Fruit fly (Drosophila melanogaster) whole organism, embryonic: ENCODE results near the gene CG4456.

Experiments
- Atf6 ChIP-seq: fragments of 200-800 bp; sonication (Bioruptor generic); IDR thresholded peaks from 2 replicates; pipeline ENCODE4 v1.3.6; 2022; ENCODE audit warnings: missing biosample characterization, missing genetic modification characterization
- CG11398 ChIP-seq: fragments of 200-800 bp; sonication (Bioruptor generic); optimal IDR thresholded peaks from 2 replicates; lab custom pipeline; 2016; ENCODE audit warnings: missing biosample characterization, missing genetic modification characterization
- CG11504 ChIP-seq: fragments of 200-800 bp; sonication (Bioruptor generic); optimal IDR thresholded peaks from 3 replicates; lab custom pipeline; 2019; ENCODE audit warnings: missing biosample characterization, mild to moderate bottlenecking, missing genetic modification characterization, moderate library complexity
- CG12071 ChIP-seq: fragments of 200-800 bp; sonication (Bioruptor generic); optimal IDR thresholded peaks from 3 replicates; lab custom pipeline; 2018; ENCODE audit warnings: missing biosample characterization, mild to moderate bottlenecking, missing genetic modification characterization
- CG12744 ChIP-seq: fragments of 200-800 bp; sonication (Bioruptor generic); optimal IDR thresholded peaks from 2 replicates; lab custom pipeline; 2016; ENCODE audit warnings: missing biosample characterization, missing genetic modification characterization
- CG13123 ChIP-seq: fragments of 200-800 bp; sonication (Bioruptor generic); optimal IDR thresholded peaks from 2 replicates; lab custom pipeline; 2016; ENCODE audit warnings: missing biosample characterization, missing genetic modification characterization
- CG13287 ChIP-seq: fragments of 200-800 bp; sonication (Bioruptor generic); IDR thresholded peaks from 2 replicates; pipeline ENCODE4 v1.3.6; 2022; ENCODE audit warnings: missing biosample characterization, missing genetic modification characterization; ENCODE audit not compliant: partially characterized antibody
- CG13624 ChIP-seq: fragments of 200-800 bp; sonication (Bioruptor generic); optimal IDR thresholded peaks from 2 replicates; lab custom pipeline; 2016; ENCODE audit warnings: missing biosample characterization, missing genetic modification characterization
- CG14050 ChIP-seq: fragments of 200-800 bp; sonication (Bioruptor generic); IDR thresholded peaks from 3 replicates; pipeline ENCODE4 v1.3.6; 2022; ENCODE audit warnings: missing biosample characterization, missing genetic modification characterization
- CG15269 ChIP-seq: fragments of 200-800 bp; sonication (Bioruptor generic); optimal IDR thresholded peaks from 2 replicates; lab custom pipeline; 2018; ENCODE audit warnings: missing biosample characterization, mild to moderate bottlenecking, missing genetic modification characterization, moderate library complexity
- CG16779 ChIP-seq: fragments of 200-800 bp; sonication (Bioruptor generic); IDR thresholded peaks from 2 replicates; pipeline ENCODE4 v1.3.6; 2022; ENCODE audit warnings: missing biosample characterization, missing genetic modification characterization
- CG17385 ChIP-seq: fragments of 200-800 bp; sonication (Bioruptor generic); optimal IDR thresholded peaks from 3 replicates; lab custom pipeline; 2018; ENCODE audit warnings: missing biosample characterization, mild to moderate bottlenecking, missing genetic modification characterization
- CG17568 ChIP-seq: fragments of 200-800 bp; sonication (Bioruptor generic); optimal IDR thresholded peaks from 2 replicates; lab custom pipeline; 2018; ENCODE audit warnings: missing biosample characterization, mild to moderate bottlenecking, missing genetic modification characterization, moderate library complexity
- CG2712 ChIP-seq: fragments of 200-800 bp; optimal IDR thresholded peaks from 3 replicates; lab custom pipeline; 2019; ENCODE audit warnings: missing biosample characterization, mild to moderate bottlenecking, missing genetic modification characterization, moderate library complexity
- CG32767 ChIP-seq: fragments of 200-800 bp; sonication (Bioruptor generic); IDR thresholded peaks from 2 replicates; pipeline ENCODE4 v1.3.6; 2022; ENCODE audit warnings: missing biosample characterization, missing genetic modification characterization
- CG4328 ChIP-seq: fragments of 200-800 bp; sonication (Bioruptor generic); optimal IDR thresholded peaks from 3 replicates; lab custom pipeline; 2017; ENCODE audit warnings: missing biosample characterization, missing genetic modification reagents, missing genetic modification characterization
- CG4424 ChIP-seq: fragments of 200-800 bp; sonication (Bioruptor generic); optimal IDR thresholded peaks from 3 replicates; lab custom pipeline; 2016; ENCODE audit warnings: missing biosample characterization, missing genetic modification characterization
- CG4617 ChIP-seq: fragments of 200-800 bp; sonication (Bioruptor generic); optimal IDR thresholded peaks from 3 replicates; lab custom pipeline; 2016; ENCODE audit warnings: missing biosample characterization, missing genetic modification characterization, borderline replicate concordance
- CG4820 ChIP-seq: fragments of 200-800 bp; sonication (Bioruptor generic); optimal IDR thresholded peaks from 3 replicates; lab custom pipeline; 2016; ENCODE audit warnings: missing biosample characterization, missing genetic modification characterization
- CG6813 ChIP-seq: fragments of 200-800 bp; sonication (Bioruptor generic); optimal IDR thresholded peaks from 2 replicates; lab custom pipeline; 2017; ENCODE audit warnings: missing biosample characterization, missing genetic modification characterization, mild to moderate bottlenecking, moderate library complexity, missing genetic modification reagents
- D19A ChIP-seq: fragments of 200-800 bp; optimal IDR thresholded peaks from 3 replicates; lab custom pipeline; 2019; ENCODE audit warnings: missing biosample characterization, mild to moderate bottlenecking, missing genetic modification characterization, moderate library complexity
- Dip2 ChIP-seq: fragments of 200-800 bp; sonication (Bioruptor generic); IDR thresholded peaks from 2 replicates; pipeline ENCODE4 v1.3.6; 2022; ENCODE audit warnings: missing biosample characterization, missing genetic modification characterization
- HmgZ ChIP-seq: fragments of 200-800 bp; sonication (Bioruptor generic); optimal IDR thresholded peaks from 2 replicates; lab custom pipeline; 2018; ENCODE audit warnings: missing biosample characterization, mild to moderate bottlenecking, missing genetic modification characterization
- Med ChIP-seq: fragments of 200-800 bp; sonication (Bioruptor generic); peaks from one replicate; lab custom pipeline; 2016; ENCODE audit warnings: missing biosample characterization, missing genetic modification characterization, mild to moderate bottlenecking, inconsistent platforms, moderate library complexity
- Nf-YA ChIP-seq: fragments of 200-800 bp; sonication (Bioruptor generic); IDR thresholded peaks from 2 replicates; pipeline ENCODE4 v1.3.6; 2022; ENCODE audit warnings: missing biosample characterization, missing genetic modification characterization
- Nf-YC ChIP-seq: fragments of 200-800 bp; optimal IDR thresholded peaks from 3 replicates; lab custom pipeline; 2019; ENCODE audit warnings: missing biosample characterization, mild to moderate bottlenecking, missing genetic modification characterization, moderate library complexity
- Taf1 ChIP-seq: fragments of 200-800 bp; sonication (Bioruptor generic); IDR thresholded peaks from 2 replicates; pipeline ENCODE4 v1.3.6; 2022; ENCODE audit warnings: missing biosample characterization, missing genetic modification characterization
- ac ChIP-seq: fragments of 200-800 bp; sonication (Bioruptor generic); optimal IDR thresholded peaks from 3 replicates; lab custom pipeline; 2017; ENCODE audit warnings: missing biosample characterization, mild to moderate bottlenecking, missing genetic modification characterization
- amos ChIP-seq: fragments of 200-800 bp; sonication (Bioruptor generic); IDR thresholded peaks from 2 replicates; pipeline ENCODE4 v1.3.6; 2022; ENCODE audit warnings: missing biosample characterization, missing genetic modification characterization; ENCODE audit not compliant: partially characterized antibody
- bbx ChIP-seq: fragments of 200-800 bp; sonication (Bioruptor generic); IDR thresholded peaks from 2 replicates; pipeline ENCODE4 v1.3.6; 2022; ENCODE audit warnings: missing biosample characterization, missing genetic modification characterization; ENCODE audit not compliant: partially characterized antibody
- bowl ChIP-seq: fragments of 200-800 bp; sonication (Bioruptor generic); IDR thresholded peaks from 2 replicates; pipeline ENCODE4 v1.3.6; 2022; ENCODE audit warnings: missing biosample characterization, missing genetic modification characterization
- bsh ChIP-seq, 2 experiments: fragments of 200-800 bp; sonication (Bioruptor generic); optimal IDR thresholded peaks; 2 replicates each; lab custom pipeline; 2017 to 2018; ENCODE audit warnings: mild to moderate bottlenecking in 2 of 2, missing biosample characterization in 2 of 2, missing genetic modification characterization in 2 of 2, moderate library complexity in 1 of 2
- ewg ChIP-seq: fragments of 200-800 bp; sonication (Bioruptor generic); optimal IDR thresholded peaks from 3 replicates; lab custom pipeline; 2017; ENCODE audit warnings: mild to moderate bottlenecking, missing biosample characterization, missing genetic modification reagents, missing genetic modification characterization
- fru ChIP-seq: fragments of >200 bp; optimal IDR thresholded peaks from 2 replicates; lab custom pipeline; 2017
- gfzf ChIP-seq: fragments of 200-800 bp; sonication (Bioruptor generic); optimal IDR thresholded peaks from 2 replicates; lab custom pipeline; 2016; ENCODE audit warnings: missing biosample characterization, mild to moderate bottlenecking, missing genetic modification characterization, moderate library complexity
- gsb ChIP-seq: fragments of 200-800 bp; sonication (Bioruptor generic); IDR thresholded peaks from 2 replicates; pipeline ENCODE4 v1.3.6; 2022; ENCODE audit warnings: missing biosample characterization, missing genetic modification characterization
- h ChIP-seq: fragments of >200 bp; optimal IDR thresholded peaks from 2 replicates; lab custom pipeline; 2017
- her ChIP-seq: fragments of 200-800 bp; sonication (Bioruptor generic); optimal IDR thresholded peaks from 2 replicates; lab custom pipeline; 2016; ENCODE audit warnings: missing biosample characterization, missing genetic modification characterization
- ind ChIP-seq: fragments of 200-800 bp; sonication (Bioruptor generic); optimal IDR thresholded peaks from 3 replicates; lab custom pipeline; 2016; ENCODE audit warnings: missing biosample characterization, missing genetic modification characterization
- kah ChIP-seq: fragments of 200-800 bp; sonication (Bioruptor generic); optimal IDR thresholded peaks from 2 replicates; lab custom pipeline; 2018; ENCODE audit warnings: missing biosample characterization, mild to moderate bottlenecking, missing genetic modification characterization
- nmo ChIP-seq: fragments of 200-800 bp; sonication (Bioruptor generic); optimal IDR thresholded peaks from 2 replicates; lab custom pipeline; 2018; ENCODE audit warnings: missing biosample characterization, mild to moderate bottlenecking, missing genetic modification characterization, moderate library complexity
- nom ChIP-seq: fragments of 200-800 bp; sonication (Bioruptor generic); optimal IDR thresholded peaks from 2 replicates; lab custom pipeline; 2017; ENCODE audit warnings: missing biosample characterization, missing genetic modification characterization, mild to moderate bottlenecking, moderate library complexity, missing genetic modification reagents
- pita ChIP-seq: fragments of 200-800 bp; sonication (Bioruptor generic); optimal IDR thresholded peaks from 2 replicates; lab custom pipeline; 2017; ENCODE audit warnings: missing biosample characterization, mild to moderate bottlenecking, missing genetic modification characterization
- prd ChIP-seq, 3 experiments: fragments of >200 bp in 2 of 3; fragments of 200-800 bp in 1 of 3; sonication (Bioruptor generic) in 1 of 3; optimal IDR thresholded peaks in 2 of 3; IDR thresholded peaks in 1 of 3; 2 replicates in 2 of 3; 3 replicates in 1 of 3; pipeline versions ENCODE4 v1.3.6 to Lab custom; 2017 to 2022; ENCODE audit warnings: missing biosample characterization in 1 of 3, missing genetic modification characterization in 1 of 3
- shn ChIP-seq: fragments of 200-800 bp; sonication (Bioruptor generic); optimal IDR thresholded peaks from 3 replicates; lab custom pipeline; 2016; ENCODE audit warnings: missing biosample characterization, missing genetic modification characterization
- slou ChIP-seq: fragments of 200-800 bp; sonication (Bioruptor generic); optimal IDR thresholded peaks from 3 replicates; lab custom pipeline; 2016; ENCODE audit warnings: missing biosample characterization, missing genetic modification characterization
- tx ChIP-seq: fragments of 200-800 bp; sonication (Bioruptor generic); optimal IDR thresholded peaks from 2 replicates; lab custom pipeline; 2016; ENCODE audit warnings: missing biosample characterization, missing genetic modification characterization
- unc-4 ChIP-seq: fragments of 200-800 bp; sonication (Bioruptor generic); IDR thresholded peaks from 2 replicates; pipeline ENCODE4 v1.3.6; 2022; ENCODE audit warnings: missing biosample characterization, missing genetic modification characterization; ENCODE audit not compliant: partially characterized antibody
- vnd ChIP-seq: fragments of 200-800 bp; sonication (Bioruptor generic); IDR thresholded peaks from 3 replicates; pipeline ENCODE4 v1.3.6; 2022; ENCODE audit warnings: missing biosample characterization, missing genetic modification characterization; ENCODE audit not compliant: partially characterized antibody
- wor ChIP-seq: fragments of 200-800 bp; sonication (Bioruptor generic); IDR thresholded peaks from 2 replicates; pipeline ENCODE4 v1.3.6; 2022; ENCODE audit warnings: missing biosample characterization, missing genetic modification characterization
- zfh1 ChIP-seq: fragments of 200-800 bp; sonication (Bioruptor generic); IDR thresholded peaks from 3 replicates; pipeline ENCODE4 v1.3.6; 2022; ENCODE audit warnings: missing biosample characterization, missing genetic modification characterization

Gene CG4456

DNA sequence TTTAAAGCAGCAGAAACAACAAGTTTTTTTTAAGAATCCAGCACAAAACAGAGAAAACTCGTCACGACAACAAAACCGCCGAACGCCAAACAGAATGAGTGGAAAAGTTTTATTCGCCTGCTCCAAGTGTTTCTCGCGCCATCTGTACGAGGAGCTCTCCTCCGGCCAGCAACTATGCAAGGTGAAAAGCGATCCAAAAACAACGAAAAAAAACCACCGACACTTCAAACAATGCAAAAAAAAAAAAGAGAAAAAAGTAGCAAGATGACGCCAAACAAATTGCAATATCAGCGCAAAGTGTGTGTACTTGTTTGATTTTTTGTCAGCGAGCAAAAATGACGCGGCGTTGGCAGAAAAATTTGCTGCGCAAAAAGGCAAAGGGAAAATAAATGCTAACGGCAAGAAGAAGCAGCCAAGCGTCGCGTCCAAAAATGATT lies 5.1 kb upstream of the CG4456 start (continued):
- TF ChIP-seq Atf6 (GFP tag; lab: Robert Waterston, UW) (no peak), HmgZ (tag; lab: Kevin White, UChicago) (no peak), CG4424 (GFP tag; lab: Kevin White, UChicago) (no peak), Nf-YC (no peak), CG13624 (GFP tag; lab: Kevin White, UChicago) (peak; percentile 44), Taf1 (GFP tag; lab: Robert Waterston, UW) (no peak), Med (GFP tag; lab: Kevin White, UChicago) (no peak), CG17385 (GFP tag; lab: Kevin White, UChicago) (peak; percentile 87), CG4820 (GFP tag; lab: Kevin White, UChicago) (no peak), CG13123 (GFP tag; lab: Kevin White, UChicago) (no peak), slou (GFP tag; lab: Kevin White, UChicago) (no peak), h (lab: Kevin White, UChicago) (no peak), tx (no peak), CG32767 (GFP tag; lab: Robert Waterston, UW) (no peak), CG15269 (tag; lab: Kevin White, UChicago) (no peak), bowl (GFP tag; lab: Robert Waterston, UW) (no peak), CG17568 (GFP tag; lab: Kevin White, UChicago) (no peak), fru (lab: Kevin White, UChicago) (no peak), gsb (GFP tag; lab: Robert Waterston, UW) (no peak), CG4328 (no peak), shn (GFP tag; lab: Kevin White, UChicago) (no peak), CG6813 (GFP tag; lab: Kevin White, UChicago) (no peak), pita (no peak), bbx (GFP tag; lab: Robert Waterston, UW) (no peak), CG13287 (GFP tag; lab: Robert Waterston, UW) (no peak; the same call in 1 of the 2 replicates), kah (GFP tag; lab: Kevin White, UChicago) (peak; percentile 5), nmo (GFP tag; lab: Kevin White, UChicago) (no peak), nom (GFP tag; lab: Kevin White, UChicago) (peak; percentile 90), CG14050 (GFP tag; lab: Robert Waterston, UW) (0 out of 3 replicates have a peak, but pooled peaks have one; percentile 1), wor (GFP tag; lab: Robert Waterston, UW) (no peak), vnd (GFP tag; lab: Robert Waterston, UW) (no peak), prd (optimal IDR thresholded peaks at IDR 0.05; lab: Kevin White, UChicago) (no peak), prd (GFP tag; IDR thresholded peaks at IDR 0.05; lab: Robert Waterston, UW) (no peak), CG4617 (GFP tag; lab: Kevin White, UChicago) (peak; percentile 25), Nf-YA (GFP tag; lab: Robert Waterston, UW) (no peak), D19A (no peak), ind (GFP tag; lab: Kevin White, UChicago) (no peak), zfh1 (GFP tag; lab: Robert Waterston, UW) (no peak), CG11504 (tag; lab: Kevin White, UChicago) (no peak), gfzf (no peak), CG16779 (no peak), bsh (GFP tag; optimal IDR thresholded peaks at IDR 0.05; lab: Kevin White, UChicago) (peak in 1 of 2 experiments; percentile 81), her (GFP tag; lab: Kevin White, UChicago) (no peak), CG2712 (no peak), Dip2 (GFP tag; lab: Robert Waterston, UW) (no peak), unc-4 (GFP tag; lab: Robert Waterston, UW) (no peak), amos (GFP tag; lab: Robert Waterston, UW) (no peak), CG12744 (GFP tag; lab: Kevin White, UChicago) (no peak), ewg (GFP tag; lab: Kevin White, UChicago) (no peak), CG11398 (GFP tag; lab: Kevin White, UChicago) (no peak), CG12071 (GFP tag; lab: Kevin White, UChicago) (no peak), ac (GFP tag; lab: Kevin White, UChicago) (no peak)
